Worm (Caenorhabditis elegans): Measurements from ENCODE around the gene szy-20.
A peak's percentile ranks its signal among the peaks of the same experiment; 100 is the strongest.

szy-20 gene

ce11 chrII:9017628-9018027, 48.5 kb upstream of the szy-20 start:
- TF ChIP-seq ceh-82 (tag; optimal IDR thresholded peaks at IDR 0.05), result no peak
- no peak for TF ChIP-seq lsy-12 (tag; optimal IDR thresholded peaks at IDR 0.05)
- no peak for TF ChIP-seq eor-1 (tag; optimal IDR thresholded peaks at IDR 0.05)
- no peak for TF ChIP-seq daf-12 (tag; optimal IDR thresholded peaks at IDR 0.05)
- no peak for TF ChIP-seq ztf-11 (tag; optimal IDR thresholded peaks at IDR 0.05)
- TF ChIP-seq tbx-2 (tag; optimal IDR thresholded peaks at IDR 0.05), result no peak
- no peak for TF ChIP-seq pqm-1 (tag; optimal IDR thresholded peaks at IDR 0.05)
- no peak for TF ChIP-seq zag-1 (tag; optimal IDR thresholded peaks at IDR 0.05)
- TF ChIP-seq ztf-4 (tag; optimal IDR thresholded peaks at IDR 0.05), result no peak
- no peak for TF ChIP-seq egl-5 (tag; optimal IDR thresholded peaks at IDR 0.05)
- TF ChIP-seq fos-1 (tag; optimal IDR thresholded peaks at IDR 0.05), result no peak
- TF ChIP-seq ceh-16 (tag; optimal IDR thresholded peaks at IDR 0.05), result no peak
- no peak for TF ChIP-seq elt-1 (tag; optimal IDR thresholded peaks at IDR 0.05)
- no peak for TF ChIP-seq ceh-28 (tag; optimal IDR thresholded peaks at IDR 0.05)
- no peak for TF ChIP-seq snpc-4 (tag; optimal IDR thresholded peaks at IDR 0.05)
- TF ChIP-seq mdl-1 (tag; optimal IDR thresholded peaks at IDR 0.05), result no peak
- no peak for TF ChIP-seq lin-15B (tag; optimal IDR thresholded peaks at IDR 0.05)
- no peak for TF ChIP-seq nhr-25 (tag; optimal IDR thresholded peaks at IDR 0.05)
- TF ChIP-seq fkh-2 (tag; optimal IDR thresholded peaks at IDR 0.05), result no peak

ce11 chrII:9014877-9015505, 45.9 kb upstream of the szy-20 start:
- TF ChIP-seq nhr-237 (tag; optimal IDR thresholded peaks at IDR 0.05), result no peak
- TF ChIP-seq nhr-11 (tag; optimal IDR thresholded peaks at IDR 0.05), result peak; percentile 43

- TF ChIP-seq ztf-11 (tag; optimal IDR thresholded peaks at IDR 0.05) (no peak), jun-1 (tag; optimal IDR thresholded peaks at IDR 0.05) (no peak), skn-1 (tag; optimal IDR thresholded peaks at IDR 0.05) (peak; percentile 39), pqm-1 (tag; optimal IDR thresholded peaks at IDR 0.05) (peak; percentile 13), elt-2 (tag; optimal IDR thresholded peaks at IDR 0.05) (peak; percentile 34), elt-1 (tag; optimal IDR thresholded peaks at IDR 0.05) (no peak)
These were observed 45.1 kb upstream of the szy-20 start for ce11 chrII:9014188-9014587.

ce11 chrII:9013341-9013740, 44.2 kb upstream of the szy-20 start:
- TF ChIP-seq mml-1 (tag; optimal IDR thresholded peaks at IDR 0.05) (no peak), egl-5 (tag; optimal IDR thresholded peaks at IDR 0.05) (no peak), pha-4 (tag; optimal IDR thresholded peaks at IDR 0.05) (peak; percentile 73), nfya-1 (tag; optimal IDR thresholded peaks at IDR 0.05; ENCODE audit: insufficient read depth) (peak; percentile 52), ztf-11 (tag; optimal IDR thresholded peaks at IDR 0.05) (no peak), aly-2 (tag; optimal IDR thresholded peaks at IDR 0.05) (no peak), nhr-77 (tag; optimal IDR thresholded peaks at IDR 0.05) (no peak), fkh-10 (GFP tag; optimal IDR thresholded peaks at IDR 0.05) (no peak)

ce11 chrII:9010708-9011107, 41.6 kb upstream of the szy-20 start:
- TF ChIP-seq fkh-10 (GFP tag; optimal IDR thresholded peaks at IDR 0.05) (peak; percentile 41), eor-1 (tag; optimal IDR thresholded peaks at IDR 0.05) (no peak), nfya-1 (tag; optimal IDR thresholded peaks at IDR 0.05; ENCODE audit: insufficient read depth) (peak; percentile 5)

ce11 chrII:9009976-9010702, 41.0 kb upstream of the szy-20 start:
- peak; percentile 36 for TF ChIP-seq elt-2 (tag; optimal IDR thresholded peaks at IDR 0.05)
- no peak for TF ChIP-seq jun-1 (tag; optimal IDR thresholded peaks at IDR 0.05)
- no peak for TF ChIP-seq ztf-11 (tag; optimal IDR thresholded peaks at IDR 0.05)
- no peak for TF ChIP-seq snpc-4 (tag; optimal IDR thresholded peaks at IDR 0.05)
- TF ChIP-seq ceh-9 (tag; optimal IDR thresholded peaks at IDR 0.05), result no peak
- TF ChIP-seq unc-62 (GFP tag; optimal IDR thresholded peaks at IDR 0.05), result no peak
- TF ChIP-seq pha-4 (tag; optimal IDR thresholded peaks at IDR 0.05), result no peak
